Fruit fly (Drosophila melanogaster) whole organism, pupa: ENCODE measurements around the gene Pli.

ENCODE experiments used
- CG10348 ChIP-seq: fragments of 200-800 bp; sonication (Bioruptor generic); IDR thresholded peaks from 2 replicates; pipeline ENCODE4 v1.3.6; 2022; ENCODE audit warnings: missing biosample characterization, missing genetic modification characterization
- CG12605 ChIP-seq: fragments of 200-800 bp; sonication (Bioruptor generic); IDR thresholded peaks from 2 replicates; pipeline ENCODE4 v1.3.6; 2022; ENCODE audit warnings: missing biosample characterization, missing genetic modification characterization
- CG34367 ChIP-seq: fragments of 200-800 bp; sonication (Bioruptor generic); optimal IDR thresholded peaks from 2 replicates; lab custom pipeline; 2018; ENCODE audit warnings: missing biosample characterization, mild to moderate bottlenecking, missing genetic modification characterization
- CG8159 ChIP-seq: fragments of 200-800 bp; sonication (Bioruptor generic); optimal IDR thresholded peaks from 3 replicates; lab custom pipeline; 2018; ENCODE audit warnings: missing biosample characterization, mild to moderate bottlenecking, missing genetic modification characterization, moderate library complexity
- CG9948 ChIP-seq: fragments of 200-800 bp; sonication (Bioruptor generic); optimal IDR thresholded peaks from 2 replicates; lab custom pipeline; 2018; ENCODE audit warnings: missing biosample characterization, mild to moderate bottlenecking, missing genetic modification characterization, moderate library complexity
- D1 ChIP-seq: fragments of 200-800 bp; sonication (Bioruptor generic); optimal IDR thresholded peaks from 2 replicates; lab custom pipeline; 2018; ENCODE audit warnings: missing biosample characterization, mild to moderate bottlenecking, missing genetic modification characterization, moderate library complexity
- EcR ChIP-seq: fragments of 200-800 bp; sonication (Bioruptor generic); optimal IDR thresholded peaks from 3 replicates; lab custom pipeline; 2019; ENCODE audit warnings: missing biosample characterization, missing genetic modification characterization, mild to moderate bottlenecking, moderate library complexity, missing genetic modification reagents
- Ets98B ChIP-seq: fragments of 200-800 bp; sonication (Bioruptor generic); IDR thresholded peaks from 2 replicates; pipeline ENCODE4 v1.3.6; 2022; ENCODE audit warnings: missing biosample characterization, missing genetic modification characterization
- Pif1A ChIP-seq: fragments of 200-800 bp; sonication (Bioruptor generic); optimal IDR thresholded peaks from 3 replicates; lab custom pipeline; 2016; ENCODE audit warnings: missing biosample characterization, missing genetic modification characterization
- Pif1B ChIP-seq: fragments of 200-800 bp; sonication (Bioruptor generic); optimal IDR thresholded peaks from 3 replicates; lab custom pipeline; 2016; ENCODE audit warnings: missing biosample characterization, missing genetic modification characterization
- gl ChIP-seq: fragments of 200-800 bp; sonication (Bioruptor generic); optimal IDR thresholded peaks from 2 replicates; lab custom pipeline; 2018; ENCODE audit warnings: missing biosample characterization, mild to moderate bottlenecking, missing genetic modification characterization

DNA sequence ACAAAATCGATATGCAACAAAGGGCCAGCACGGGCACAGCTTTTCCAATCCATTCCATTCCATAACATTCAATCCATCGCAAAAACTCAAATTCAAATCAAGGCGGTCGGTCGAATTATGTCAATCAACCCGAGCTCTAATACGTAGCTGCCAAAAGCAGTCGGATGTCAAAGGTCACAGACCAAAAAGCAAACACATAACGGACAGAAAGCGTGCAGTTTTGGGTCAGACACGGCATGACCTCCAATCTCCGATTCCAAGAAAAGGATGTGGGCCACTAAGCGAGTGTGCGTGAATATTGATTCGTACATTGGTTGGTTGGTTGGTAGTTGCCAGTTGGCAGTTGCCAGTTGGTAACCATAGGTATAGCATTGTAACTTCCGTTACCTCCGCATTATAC lies 15.1 kb downstream of the Pli start:
- no peak for TF ChIP-seq EcR (GFP tag; lab: Kevin White, UChicago)
- TF ChIP-seq Pif1B: no peak
- no peak for TF ChIP-seq CG12605 (GFP tag; lab: Robert Waterston, UW)
- no peak for TF ChIP-seq D1 (tag; lab: Kevin White, UChicago)
- no peak for TF ChIP-seq gl (tag; lab: Kevin White, UChicago)
- no peak for TF ChIP-seq CG9948 (tag; lab: Kevin White, UChicago)
- TF ChIP-seq Pif1A: no peak
- no peak for TF ChIP-seq CG34367 (tag; lab: Kevin White, UChicago)
- no peak for TF ChIP-seq CG10348 (GFP tag; lab: Robert Waterston, UW)
- no peak for TF ChIP-seq CG8159 (tag; lab: Kevin White, UChicago)
- no peak for TF ChIP-seq Ets98B (GFP tag; lab: Robert Waterston, UW)
